Worm (Caenorhabditis elegans): ENCODE measurements around the gene cox-6B.
A peak's percentile ranks its signal among the peaks of the same experiment; 100 is the strongest.

Gene cox-6B

DNA sequence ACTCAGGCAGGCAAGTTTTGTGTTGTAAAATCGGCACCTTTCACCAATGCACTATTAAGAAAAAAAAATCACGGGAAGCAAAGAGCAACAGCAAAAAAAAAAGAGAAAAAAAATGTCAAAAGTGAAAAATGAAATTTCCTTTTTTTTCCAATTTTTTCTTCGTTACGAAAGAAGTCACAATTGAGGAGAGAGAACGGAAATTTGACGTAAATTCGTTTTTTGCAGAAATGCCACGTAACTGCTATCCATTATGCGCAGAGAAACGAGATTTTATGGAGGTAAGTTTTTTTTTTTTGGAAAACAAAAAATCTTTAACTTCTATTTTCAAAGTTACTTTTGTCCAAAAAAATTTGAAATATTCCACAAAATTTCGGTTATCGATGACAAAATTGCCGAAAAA lies 12.8 kb upstream of the cox-6B start:
- TF ChIP-seq zip-8 (tag; optimal IDR thresholded peaks at IDR 0.05), result no peak
- TF ChIP-seq ces-1 (GFP tag; optimal IDR thresholded peaks at IDR 0.05), result peak; percentile 47

DNA sequence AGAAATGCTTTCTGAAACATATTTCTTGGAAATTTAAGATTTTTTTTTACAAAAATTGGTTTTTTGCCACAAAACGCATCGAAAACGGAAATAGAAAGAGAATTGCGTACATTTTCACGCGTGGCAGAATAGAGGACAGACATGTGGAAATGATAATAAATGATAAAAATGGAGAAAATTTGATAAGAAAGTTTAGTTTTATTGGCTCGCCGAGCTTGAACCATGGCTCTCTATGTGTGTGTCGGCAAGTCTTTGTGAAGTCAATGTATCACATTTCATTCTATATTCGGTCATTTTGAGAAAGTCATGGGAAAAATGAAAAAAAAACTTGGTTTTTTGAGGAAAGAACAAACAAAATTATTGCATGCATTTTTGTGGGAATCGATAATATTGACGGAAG lies 12.1 kb upstream of the cox-6B start:
- TF ChIP-seq unc-62 (GFP tag; optimal IDR thresholded peaks at IDR 0.05) (no peak), tbx-8 (GFP tag; optimal IDR thresholded peaks at IDR 0.05) (no peak), lsy-2 (tag; optimal IDR thresholded peaks at IDR 0.05) (no peak), elt-1 (tag; optimal IDR thresholded peaks at IDR 0.05; ENCODE audit: borderline replicate concordance, insufficient read depth) (no peak), ceh-83 (GFP tag; optimal IDR thresholded peaks at IDR 0.05) (no peak), ztf-11 (tag; optimal IDR thresholded peaks at IDR 0.05) (no peak), sem-2 (GFP tag; optimal IDR thresholded peaks at IDR 0.05) (no peak), snpc-4 (tag; optimal IDR thresholded peaks at IDR 0.05) (no peak), bed-3 (GFP tag; optimal IDR thresholded peaks at IDR 0.05) (no peak), zip-8 (tag; optimal IDR thresholded peaks at IDR 0.05) (no peak), unc-120 (tag; optimal IDR thresholded peaks at IDR 0.05; ENCODE audit: poor library complexity, severe bottlenecking) (no peak), nhr-12 (tag; optimal IDR thresholded peaks at IDR 0.05) (no peak), elt-3 (tag; optimal IDR thresholded peaks at IDR 0.05) (no peak)

DNA sequence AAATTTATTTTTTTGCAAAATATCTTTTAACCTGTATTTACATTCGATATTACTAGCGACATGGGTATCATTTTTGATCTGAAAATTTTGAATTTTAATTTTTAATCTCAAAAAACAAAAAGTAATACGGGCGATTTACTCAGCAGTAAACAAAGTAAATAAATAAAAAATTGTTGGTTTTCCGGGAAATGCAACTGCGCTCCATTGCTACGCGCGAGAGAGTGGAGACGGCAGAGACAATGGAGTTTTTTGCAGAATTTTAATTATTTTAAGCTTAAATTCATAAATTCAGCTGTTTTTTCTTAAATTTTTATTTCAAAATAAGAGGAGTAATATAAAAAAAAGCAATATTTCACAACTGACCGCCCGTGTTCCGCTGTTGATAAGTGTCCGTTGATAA lies 723 bp upstream of the cox-6B start, which contains the start of gene slc-30A9:
Gene slc-30A9 (minus strand): TSS at position 78 of the 400 bp plus-strand sequence.
- TF ChIP-seq ham-2 (GFP tag; optimal IDR thresholded peaks at IDR 0.05) (no peak), lsy-2 (tag; optimal IDR thresholded peaks at IDR 0.05) (no peak), pha-4 (tag; optimal IDR thresholded peaks at IDR 0.05) (peak; percentile 13), ztf-11 (tag; optimal IDR thresholded peaks at IDR 0.05) (no peak), ceh-43 (GFP tag; optimal IDR thresholded peaks at IDR 0.05) (no peak), blmp-1 (tag; optimal IDR thresholded peaks at IDR 0.05) (no peak), unc-39 (tag; optimal IDR thresholded peaks at IDR 0.05) (no peak), cnd-1 (tag; optimal IDR thresholded peaks at IDR 0.05) (no peak), mls-2 (tag; optimal IDR thresholded peaks at IDR 0.05) (no peak), mep-1 (tag; optimal IDR thresholded peaks at IDR 0.05) (peak; percentile 45), nhr-12 (tag; optimal IDR thresholded peaks at IDR 0.05) (no peak), zip-8 (tag; optimal IDR thresholded peaks at IDR 0.05) (no peak), flh-1 (GFP tag; optimal IDR thresholded peaks at IDR 0.05) (no peak), M03D4.4 (tag; optimal IDR thresholded peaks at IDR 0.05) (no peak), bed-3 (GFP tag; optimal IDR thresholded peaks at IDR 0.05) (no peak), elt-3 (tag; optimal IDR thresholded peaks at IDR 0.05) (no peak), lin-13 (tag; optimal IDR thresholded peaks at IDR 0.05) (peak; percentile 12), nhr-2 (tag; optimal IDR thresholded peaks at IDR 0.05) (no peak), ces-1 (GFP tag; optimal IDR thresholded peaks at IDR 0.05) (peak; percentile 38)

DNA sequence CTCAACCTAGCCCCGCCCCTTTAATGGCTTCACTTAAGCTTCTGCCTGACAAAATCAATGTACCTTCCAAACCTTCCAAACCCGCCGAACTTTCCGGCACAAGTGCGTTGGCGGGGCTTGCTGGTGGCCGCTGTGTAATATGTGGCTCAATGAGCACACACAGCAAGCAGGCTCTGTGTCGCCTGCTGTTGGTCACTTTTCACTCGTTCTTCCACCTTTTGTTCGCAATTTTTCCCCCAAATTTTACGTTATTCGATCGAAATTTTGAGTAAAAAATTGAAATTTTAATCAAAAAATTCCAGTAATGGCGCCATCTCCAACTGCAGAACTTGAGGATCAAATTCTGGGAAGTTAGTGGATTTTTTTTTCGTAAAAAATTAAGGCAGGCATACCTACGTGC lies 1.2 kb downstream of the cox-6B start, which contains the start of gene set-27:
Gene set-27 (plus strand): TSS at position 301 of the 400 bp plus-strand sequence.
- no peak for TF ChIP-seq nhr-2 (tag; optimal IDR thresholded peaks at IDR 0.05)
- peak; percentile 78 for TF ChIP-seq hlh-1 (tag; optimal IDR thresholded peaks at IDR 0.05)

DNA sequence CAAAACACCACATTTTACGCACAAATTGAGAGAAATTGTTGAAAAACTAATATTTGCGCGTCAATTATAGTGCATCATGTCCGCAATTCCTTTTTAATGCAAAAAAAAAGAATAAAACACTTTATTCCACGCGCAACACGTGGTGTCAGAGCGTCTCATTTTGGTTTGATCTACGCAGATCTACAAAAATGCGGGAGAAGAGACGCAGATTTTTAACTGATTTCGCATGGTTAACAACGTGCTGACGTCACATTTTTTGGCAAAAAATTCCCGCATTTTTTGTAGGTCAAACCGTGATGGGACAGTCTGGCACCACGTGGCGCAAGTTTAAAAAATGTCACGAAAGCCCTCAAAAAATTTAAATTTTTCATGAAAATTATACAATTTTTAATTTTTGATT lies 10.7 kb downstream of the cox-6B start:
- TF ChIP-seq sem-2 (GFP tag; optimal IDR thresholded peaks at IDR 0.05), result no peak
- TF ChIP-seq nhr-2 (tag; optimal IDR thresholded peaks at IDR 0.05), result no peak
- no peak for TF ChIP-seq flh-1 (GFP tag; optimal IDR thresholded peaks at IDR 0.05)
- no peak for TF ChIP-seq elt-1 (tag; optimal IDR thresholded peaks at IDR 0.05; ENCODE audit: borderline replicate concordance, insufficient read depth)
- TF ChIP-seq bed-3 (GFP tag; optimal IDR thresholded peaks at IDR 0.05), result no peak
- no peak for TF ChIP-seq lin-13 (tag; optimal IDR thresholded peaks at IDR 0.05)
- TF ChIP-seq unc-62 (GFP tag; optimal IDR thresholded peaks at IDR 0.05), result no peak
- no peak for TF ChIP-seq ztf-11 (tag; optimal IDR thresholded peaks at IDR 0.05)
- TF ChIP-seq mls-2 (tag; optimal IDR thresholded peaks at IDR 0.05), result no peak
- TF ChIP-seq nhr-76 (tag; optimal IDR thresholded peaks at IDR 0.05), result no peak
- TF ChIP-seq ham-2 (GFP tag; optimal IDR thresholded peaks at IDR 0.05), result no peak
- no peak for TF ChIP-seq zip-8 (tag; optimal IDR thresholded peaks at IDR 0.05)
- TF ChIP-seq lin-32 (GFP tag; optimal IDR thresholded peaks at IDR 0.05), result no peak
- TF ChIP-seq elt-3 (tag; optimal IDR thresholded peaks at IDR 0.05), result no peak
- TF ChIP-seq nhr-237 (tag; optimal IDR thresholded peaks at IDR 0.05), result no peak
- TF ChIP-seq blmp-1 (tag; optimal IDR thresholded peaks at IDR 0.05), result no peak
- TF ChIP-seq lsy-2 (tag; optimal IDR thresholded peaks at IDR 0.05), result no peak

Measured in whole organism, mixed stage, embryonic.